Fruit fly (Drosophila melanogaster) whole organism, embryonic: ENCODE measurements around the gene CG13912.

Source experiments
- ATbp ChIP-seq: fragments of 200-800 bp; sonication (Bioruptor generic); optimal IDR thresholded peaks from 2 replicates; lab custom pipeline; 2017; ENCODE audit warnings: missing biosample characterization, mild to moderate bottlenecking, missing genetic modification characterization, missing genetic modification reagents
- Blimp-1 ChIP-seq: fragments of 200-800 bp; sonication (Bioruptor generic); optimal IDR thresholded peaks from 3 replicates; lab custom pipeline; 2018; ENCODE audit warnings: missing biosample characterization, missing genetic modification characterization, mild to moderate bottlenecking, moderate library complexity, missing genetic modification reagents
- CG10543 ChIP-seq: fragments of 200-800 bp; sonication (Bioruptor generic); optimal IDR thresholded peaks from 3 replicates; lab custom pipeline; 2017; ENCODE audit warnings: missing biosample characterization, mild to moderate bottlenecking, missing genetic modification characterization, moderate library complexity
- CG13894 ChIP-seq: fragments of 200-800 bp; sonication (Bioruptor generic); optimal IDR thresholded peaks from 3 replicates; lab custom pipeline; 2018; ENCODE audit warnings: missing biosample characterization, mild to moderate bottlenecking, missing genetic modification characterization, moderate library complexity
- CG14050 ChIP-seq: fragments of 200-800 bp; sonication (Bioruptor generic); IDR thresholded peaks from 3 replicates; pipeline ENCODE4 v1.3.6; 2022; ENCODE audit warnings: missing biosample characterization, missing genetic modification characterization
- CG14667 ChIP-seq: fragments of 200-800 bp; sonication (Bioruptor generic); IDR thresholded peaks from 2 replicates; pipeline ENCODE4 v1.3.6; 2022; ENCODE audit warnings: missing biosample characterization, missing genetic modification characterization
- CG14710 ChIP-seq: fragments of 200-800 bp; sonication (Bioruptor generic); optimal IDR thresholded peaks from 3 replicates; lab custom pipeline; 2019; ENCODE audit warnings: missing biosample characterization, mild to moderate bottlenecking, missing genetic modification characterization, moderate library complexity
- CG15479 ChIP-seq: fragments of 200-800 bp; sonication (Bioruptor generic); optimal IDR thresholded peaks from 3 replicates; lab custom pipeline; 2019; ENCODE audit warnings: missing biosample characterization, mild to moderate bottlenecking, missing genetic modification characterization, moderate library complexity
- CG15696 ChIP-seq: fragments of 200-800 bp; sonication (Bioruptor generic); optimal IDR thresholded peaks from 2 replicates; lab custom pipeline; 2019; ENCODE audit warnings: missing biosample characterization, mild to moderate bottlenecking, missing genetic modification characterization, moderate library complexity
- CG17186 ChIP-seq: fragments of 200-800 bp; sonication (Bioruptor generic); optimal IDR thresholded peaks from 3 replicates; lab custom pipeline; 2017; ENCODE audit warnings: missing biosample characterization, missing genetic modification reagents, missing genetic modification characterization
- CG17328 ChIP-seq: fragments of 200-800 bp; sonication (Bioruptor generic); IDR thresholded peaks from 2 replicates; pipeline ENCODE4 v1.3.6; 2022; ENCODE audit warnings: missing biosample characterization, missing genetic modification characterization
- CG18262 ChIP-seq: fragments of 200-800 bp; optimal IDR thresholded peaks from 3 replicates; lab custom pipeline; 2019; ENCODE audit warnings: missing biosample characterization, mild to moderate bottlenecking, missing genetic modification characterization, moderate library complexity
- CG2199 ChIP-seq: fragments of 200-800 bp; sonication (Bioruptor generic); IDR thresholded peaks from 3 replicates; pipeline ENCODE4 v1.3.6; 2022; ENCODE audit warnings: missing biosample characterization, missing genetic modification characterization
- CG31224 ChIP-seq: fragments of 200-800 bp; sonication (Bioruptor generic); IDR thresholded peaks from 2 replicates; pipeline ENCODE4 v1.3.6; 2022; ENCODE audit warnings: missing biosample characterization, missing genetic modification characterization
- CG3163 ChIP-seq: fragments of 200-800 bp; sonication (Bioruptor generic); optimal IDR thresholded peaks from 3 replicates; lab custom pipeline; 2016; ENCODE audit warnings: missing biosample characterization, missing genetic modification characterization
- CG3407 ChIP-seq: fragments of 200-800 bp; sonication (Bioruptor generic); optimal IDR thresholded peaks from 2 replicates; lab custom pipeline; 2018; ENCODE audit warnings: missing biosample characterization, mild to moderate bottlenecking, missing genetic modification characterization
- CG34224 ChIP-seq: fragments of 200-800 bp; sonication (Bioruptor generic); IDR thresholded peaks from 3 replicates; pipeline ENCODE4 v1.3.6; 2022; ENCODE audit warnings: missing biosample characterization, missing genetic modification characterization; ENCODE audit not compliant: partially characterized antibody
- CG4404 ChIP-seq: fragments of 200-800 bp; sonication (Bioruptor generic); IDR thresholded peaks from 2 replicates; pipeline ENCODE4 v1.3.6; 2022; ENCODE audit warnings: missing biosample characterization, missing genetic modification characterization
- CG6813 ChIP-seq: fragments of 200-800 bp; sonication (Bioruptor generic); optimal IDR thresholded peaks from 2 replicates; lab custom pipeline; 2017; ENCODE audit warnings: missing biosample characterization, missing genetic modification characterization, mild to moderate bottlenecking, moderate library complexity, missing genetic modification reagents
- CG9876 ChIP-seq: fragments of 200-800 bp; sonication (Bioruptor generic); optimal IDR thresholded peaks from 2 replicates; lab custom pipeline; 2016; ENCODE audit warnings: missing biosample characterization, missing genetic modification characterization
- CG9932 ChIP-seq: fragments of 200-800 bp; sonication (Bioruptor generic); IDR thresholded peaks from 2 replicates; pipeline ENCODE4 v1.3.6; 2022; ENCODE audit warnings: missing biosample characterization, missing genetic modification characterization
- Camta ChIP-seq: fragments of 200-800 bp; sonication (Bioruptor generic); optimal IDR thresholded peaks from 2 replicates; lab custom pipeline; 2016; ENCODE audit warnings: missing biosample characterization, missing genetic modification characterization
- Dek ChIP-seq: fragments of 200-800 bp; sonication (Bioruptor generic); optimal IDR thresholded peaks from 3 replicates; lab custom pipeline; 2019; ENCODE audit warnings: missing biosample characterization, mild to moderate bottlenecking, missing genetic modification characterization, moderate library complexity
- Elba2 ChIP-seq: fragments of 200-800 bp; sonication (Bioruptor generic); optimal IDR thresholded peaks from 3 replicates; lab custom pipeline; 2016; ENCODE audit warnings: missing biosample characterization, missing genetic modification characterization
- Ets65A ChIP-seq: fragments of 200-800 bp; sonication (Bioruptor generic); peaks from one replicate; lab custom pipeline; 2016; ENCODE audit warnings: missing biosample characterization, missing genetic modification characterization
- Kr ChIP-seq: fragments of 200-800 bp; sonication (Bioruptor generic); optimal IDR thresholded peaks from 2 replicates; lab custom pipeline; 2017; ENCODE audit warnings: missing biosample characterization, mild to moderate bottlenecking, missing genetic modification characterization
- Med ChIP-seq: fragments of 200-800 bp; sonication (Bioruptor generic); peaks from one replicate; lab custom pipeline; 2016; ENCODE audit warnings: missing biosample characterization, missing genetic modification characterization, mild to moderate bottlenecking, inconsistent platforms, moderate library complexity
- Mrtf ChIP-seq: fragments of 200-800 bp; sonication (Bioruptor generic); IDR thresholded peaks from 3 replicates; pipeline ENCODE4 v1.3.6; 2022; ENCODE audit warnings: missing biosample characterization, missing genetic modification characterization
- Pdp1 ChIP-seq, 2 experiments: fragments of 200-800 bp; sonication (Bioruptor generic); optimal IDR thresholded peaks; 3 replicates each; lab custom pipeline; 2016; ENCODE audit warnings: missing biosample characterization in 2 of 2, missing genetic modification characterization in 2 of 2, mild to moderate bottlenecking in 1 of 2, moderate library complexity in 1 of 2
- Sox102F ChIP-seq: fragments of 200-800 bp; sonication (Bioruptor generic); optimal IDR thresholded peaks from 2 replicates; lab custom pipeline; 2018; ENCODE audit warnings: missing biosample characterization, mild to moderate bottlenecking, missing genetic modification characterization, moderate library complexity
- Taf1 ChIP-seq: fragments of 200-800 bp; sonication (Bioruptor generic); IDR thresholded peaks from 2 replicates; pipeline ENCODE4 v1.3.6; 2022; ENCODE audit warnings: missing biosample characterization, missing genetic modification characterization
- croc ChIP-seq: fragments of 200-800 bp; sonication (Bioruptor generic); conservative IDR thresholded peaks from 3 replicates; pipeline ENCODE4 v1.3.6; 2022; ENCODE audit warnings: missing biosample characterization, missing genetic modification characterization
- fd64A ChIP-seq: fragments of 200-800 bp; sonication (Bioruptor generic); optimal IDR thresholded peaks from 3 replicates; lab custom pipeline; 2018; ENCODE audit warnings: missing biosample characterization, mild to moderate bottlenecking, missing genetic modification characterization
- gcm ChIP-seq: fragments of 200-800 bp; sonication (Bioruptor generic); optimal IDR thresholded peaks from 2 replicates; lab custom pipeline; 2019; ENCODE audit warnings: missing biosample characterization, mild to moderate bottlenecking, missing genetic modification characterization, moderate library complexity
- gsb ChIP-seq: fragments of 200-800 bp; sonication (Bioruptor generic); IDR thresholded peaks from 2 replicates; pipeline ENCODE4 v1.3.6; 2022; ENCODE audit warnings: missing biosample characterization, missing genetic modification characterization
- gsb-n ChIP-seq: fragments of 200-800 bp; sonication (Bioruptor generic); optimal IDR thresholded peaks from 3 replicates; lab custom pipeline; 2018; ENCODE audit warnings: missing biosample characterization, mild to moderate bottlenecking, missing genetic modification characterization
- hkb ChIP-seq, 2 experiments: fragments of 200-800 bp in 1 of 2; fragments of >200 bp in 1 of 2; sonication (Bioruptor generic) in 1 of 2; IDR thresholded peaks in 1 of 2; optimal IDR thresholded peaks in 1 of 2; 2 replicates each; pipeline versions ENCODE4 v1.3.6 to Lab custom; 2017 to 2022; ENCODE audit warnings: missing biosample characterization in 1 of 2, missing genetic modification characterization in 1 of 2
- insv ChIP-seq, 2 experiments: fragments of 200-800 bp; sonication (Bioruptor generic); optimal IDR thresholded peaks; 3 replicates each; lab custom pipeline; 2016 to 2018; ENCODE audit warnings: missing biosample characterization in 2 of 2, missing genetic modification characterization in 2 of 2
- jigr1 ChIP-seq: fragments of 200-800 bp; sonication (Bioruptor generic); IDR thresholded peaks from 3 replicates; pipeline ENCODE4 v1.3.6; 2022; ENCODE audit warnings: missing biosample characterization, missing genetic modification characterization
- mam ChIP-seq: fragments of 200-800 bp; sonication (Bioruptor generic); optimal IDR thresholded peaks from 3 replicates; lab custom pipeline; 2016; ENCODE audit warnings: missing biosample characterization, missing genetic modification characterization
- onecut ChIP-seq: fragments of 200-800 bp; sonication (Bioruptor generic); IDR thresholded peaks from 2 replicates; pipeline ENCODE4 v1.3.6; 2022; ENCODE audit warnings: missing biosample characterization, missing genetic modification characterization
- otp ChIP-seq: fragments of 200-800 bp; sonication (Bioruptor generic); IDR thresholded peaks from 3 replicates; pipeline ENCODE4, ENCODE4 v1.3.6; 2022; ENCODE audit warnings: missing biosample characterization, missing genetic modification characterization
- pho ChIP-seq: fragments of 200-800 bp; sonication (Bioruptor generic); optimal IDR thresholded peaks from 2 replicates; lab custom pipeline; 2016; ENCODE audit warnings: missing biosample characterization, missing genetic modification characterization
- pros ChIP-seq: fragments of 200-800 bp; sonication (Bioruptor generic); optimal IDR thresholded peaks from 3 replicates; lab custom pipeline; 2019; ENCODE audit warnings: missing biosample characterization, mild to moderate bottlenecking, missing genetic modification characterization, moderate library complexity
- tin ChIP-seq: fragments of 200-800 bp; sonication (Bioruptor generic); optimal IDR thresholded peaks from 3 replicates; lab custom pipeline; 2016; ENCODE audit warnings: missing biosample characterization, missing genetic modification characterization
- toy ChIP-seq: fragments of 200-800 bp; sonication (Bioruptor generic); IDR thresholded peaks from 2 replicates; pipeline ENCODE4 v1.3.6; 2022; ENCODE audit warnings: missing biosample characterization, missing genetic modification characterization
- twi ChIP-seq: fragments of 200-800 bp; optimal IDR thresholded peaks from 2 replicates; lab custom pipeline; 2019; ENCODE audit warnings: missing biosample characterization, mild to moderate bottlenecking, missing genetic modification characterization, moderate library complexity
- z ChIP-seq: fragments of 200-800 bp; sonication (Bioruptor generic); IDR thresholded peaks from 3 replicates; pipeline ENCODE4 v1.3.6; 2022; ENCODE audit warnings: missing biosample characterization, missing genetic modification characterization

Gene CG13912

dm6 chr3L:1166945-1167913, 22.2 kb upstream of the CG13912 start (continued):
- peak; percentile 77 for TF ChIP-seq CG18262 (tag; lab: Kevin White, UChicago)
- no peak for TF ChIP-seq CG17186
- peak; percentile 12 for TF ChIP-seq Sox102F (GFP tag; lab: Kevin White, UChicago)
- TF ChIP-seq Camta (GFP tag; lab: Kevin White, UChicago): peak; percentile 72
- TF ChIP-seq mam: peak; percentile 25
- peak; percentile 12 for TF ChIP-seq ATbp
- TF ChIP-seq Elba2: no peak
- TF ChIP-seq z (GFP tag; lab: Robert Waterston, UW): peak; percentile 70; the same call in 2 of the 3 replicates
- TF ChIP-seq croc (GFP tag; lab: Robert Waterston, UW): peak; percentile 65
- no peak for TF ChIP-seq CG3163 (GFP tag; lab: Kevin White, UChicago)
- TF ChIP-seq Pdp1 (GFP tag; optimal IDR thresholded peaks at IDR 0.05; lab: Kevin White, UChicago): peak; percentile 9 to 24
- no peak for TF ChIP-seq CG31224 (GFP tag; lab: Robert Waterston, UW)
- no peak for TF ChIP-seq hkb (optimal IDR thresholded peaks at IDR 0.05; lab: Kevin White, UChicago)
- TF ChIP-seq hkb (GFP tag; IDR thresholded peaks at IDR 0.05; lab: Robert Waterston, UW): peak; percentile 35
- TF ChIP-seq CG2199 (GFP tag; lab: Robert Waterston, UW): peak; percentile 14; the same call in 1 of the 3 replicates
- no peak for TF ChIP-seq CG34224 (GFP tag; lab: Robert Waterston, UW)
- peak; percentile 32 for TF ChIP-seq Ets65A (GFP tag; lab: Kevin White, UChicago)
- no peak for TF ChIP-seq pho
- peak; percentile 36; the same call in 1 of the 2 replicates for TF ChIP-seq CG14667
- TF ChIP-seq otp (GFP tag; lab: Robert Waterston, UW): no peak
- TF ChIP-seq Blimp-1 (GFP tag; lab: Kevin White, UChicago): peak; percentile 48
- 0 out of 2 replicates have a peak, but pooled peaks have one; percentile 15 for TF ChIP-seq onecut (GFP tag; lab: Robert Waterston, UW)

dm6 chr3L:1168445-1168844, 20.9 kb upstream of the CG13912 start:
- TF ChIP-seq CG6813 (GFP tag; lab: Kevin White, UChicago): peak; percentile 4
- TF ChIP-seq Dek (tag; lab: Kevin White, UChicago): no peak
- no peak for TF ChIP-seq insv (GFP tag; optimal IDR thresholded peaks at IDR 0.05; lab: Kevin White, UChicago)
- peak; percentile 32 for TF ChIP-seq Med (GFP tag; lab: Kevin White, UChicago)
- no peak for TF ChIP-seq tin (GFP tag; lab: Kevin White, UChicago)
- TF ChIP-seq gsb (GFP tag; lab: Robert Waterston, UW): no peak
- no peak for TF ChIP-seq Mrtf (GFP tag; lab: Robert Waterston, UW)
- no peak for TF ChIP-seq CG9932 (GFP tag; lab: Robert Waterston, UW)
- no peak for TF ChIP-seq CG14050 (GFP tag; lab: Robert Waterston, UW)
- no peak for TF ChIP-seq fd64A (GFP tag; lab: Kevin White, UChicago)
- no peak for TF ChIP-seq gsb-n (tag; lab: Kevin White, UChicago)
- no peak for TF ChIP-seq CG17328
- peak; percentile 27 for TF ChIP-seq twi (tag; lab: Kevin White, UChicago)
- TF ChIP-seq CG4404 (GFP tag; lab: Robert Waterston, UW): no peak
- TF ChIP-seq CG15479 (GFP tag; lab: Kevin White, UChicago): peak; percentile 13
- TF ChIP-seq toy (GFP tag; lab: Robert Waterston, UW): no peak
- peak; percentile 4 for TF ChIP-seq gcm (GFP tag; lab: Kevin White, UChicago)
- peak; percentile 6 for TF ChIP-seq Sox102F (GFP tag; lab: Kevin White, UChicago)
- TF ChIP-seq Kr (GFP tag; lab: Kevin White, UChicago): no peak
- TF ChIP-seq CG3407: peak; percentile 28
- TF ChIP-seq CG13894 (tag; lab: Kevin White, UChicago): no peak
- TF ChIP-seq CG14710 (tag; lab: Kevin White, UChicago): no peak
- no peak for TF ChIP-seq CG9876 (GFP tag; lab: Kevin White, UChicago)
- peak; percentile 14 for TF ChIP-seq CG10543 (GFP tag; lab: Kevin White, UChicago)
- TF ChIP-seq pros (GFP tag; lab: Kevin White, UChicago): peak; percentile 17
- TF ChIP-seq Taf1 (GFP tag; lab: Robert Waterston, UW): no peak
- TF ChIP-seq jigr1: no peak
- no peak for TF ChIP-seq CG15696 (tag; lab: Kevin White, UChicago)
